Worm (Caenorhabditis elegans): ENCODE measurements around the gene ceh-74.

ce11 chrV:14136152-14136551 is 41.7 kb upstream of the ceh-74 start:
- TF ChIP-seq fos-1 (tag; optimal IDR thresholded peaks at IDR 0.05) (no peak), fkh-2 (tag; optimal IDR thresholded peaks at IDR 0.05) (no peak), ceh-82 (tag; optimal IDR thresholded peaks at IDR 0.05) (no peak), lin-39 (tag; optimal IDR thresholded peaks at IDR 0.05) (peak; percentile 47), tbx-2 (tag; optimal IDR thresholded peaks at IDR 0.05) (peak; percentile 1), pha-4 (tag; optimal IDR thresholded peaks at IDR 0.05) (peak; percentile 93), lin-15B (tag; optimal IDR thresholded peaks at IDR 0.05) (peak; percentile 33), nhr-12 (tag; optimal IDR thresholded peaks at IDR 0.05) (no peak), nhr-11 (tag; optimal IDR thresholded peaks at IDR 0.05) (no peak), zag-1 (tag; optimal IDR thresholded peaks at IDR 0.05) (no peak), unc-62 (GFP tag; optimal IDR thresholded peaks at IDR 0.05) (no peak)

Measured in whole organism, L3 larva.